Fruit fly (Drosophila melanogaster) whole organism, prepupa: ENCODE results near the gene CG10336.

Experiments used
- Blimp-1 ChIP-seq: fragments of 200-800 bp; sonication (Bioruptor generic); optimal IDR thresholded peaks from 3 replicates; lab custom pipeline; 2017; ENCODE audit warnings: missing biosample characterization, missing genetic modification characterization, mild to moderate bottlenecking, moderate library complexity, missing genetic modification reagents
- CG11294 ChIP-seq: fragments of 200-800 bp; sonication (Bioruptor generic); IDR thresholded peaks from 2 replicates; pipeline ENCODE4 v1.3.6; 2022; ENCODE audit warnings: missing biosample characterization, missing genetic modification characterization
- CG11902 ChIP-seq: fragments of 200-800 bp; sonication (Bioruptor generic); optimal IDR thresholded peaks from 3 replicates; lab custom pipeline; 2016; ENCODE audit warnings: missing biosample characterization, missing genetic modification characterization
- CG15336 ChIP-seq: fragments of 200-800 bp; sonication (Bioruptor generic); IDR thresholded peaks from 2 replicates; pipeline ENCODE4 v1.3.6; 2022; ENCODE audit warnings: missing biosample characterization, missing genetic modification characterization
- CG16779 ChIP-seq: fragments of 200-800 bp; sonication (Bioruptor generic); optimal IDR thresholded peaks from 3 replicates; lab custom pipeline; 2017; ENCODE audit warnings: missing biosample characterization, mild to moderate bottlenecking, missing genetic modification characterization
- CG3032 ChIP-seq: fragments of 200-800 bp; optimal IDR thresholded peaks from 2 replicates; lab custom pipeline; 2019; ENCODE audit warnings: missing biosample characterization, mild to moderate bottlenecking, missing genetic modification characterization, moderate library complexity
- CG32006 ChIP-seq: fragments of 200-800 bp; sonication (Bioruptor generic); optimal IDR thresholded peaks from 3 replicates; lab custom pipeline; 2017; ENCODE audit warnings: missing biosample characterization, mild to moderate bottlenecking, missing genetic modification characterization
- CG34406 ChIP-seq: fragments of 200-800 bp; sonication (Bioruptor generic); optimal IDR thresholded peaks from 3 replicates; lab custom pipeline; 2016; ENCODE audit warnings: missing biosample characterization, missing genetic modification characterization
- CG3919 ChIP-seq: fragments of 200-800 bp; sonication (Bioruptor generic); optimal IDR thresholded peaks from 3 replicates; lab custom pipeline; 2016; ENCODE audit warnings: missing biosample characterization, missing genetic modification characterization
- CG4318 ChIP-seq: fragments of 200-800 bp; sonication (Bioruptor generic); optimal IDR thresholded peaks from 3 replicates; lab custom pipeline; 2017; ENCODE audit warnings: missing biosample characterization, mild to moderate bottlenecking, missing genetic modification characterization
- CG6163 ChIP-seq: fragments of 200-800 bp; sonication (Bioruptor generic); IDR thresholded peaks from 3 replicates; pipeline ENCODE4 v1.3.6; 2022; ENCODE audit warnings: missing biosample characterization, missing genetic modification characterization
- CG6276 ChIP-seq: fragments of 200-800 bp; sonication (Bioruptor generic); optimal IDR thresholded peaks from 2 replicates; lab custom pipeline; 2017; ENCODE audit warnings: missing biosample characterization, mild to moderate bottlenecking, missing genetic modification characterization
- CG6792 ChIP-seq: fragments of 200-800 bp; sonication (Bioruptor generic); optimal IDR thresholded peaks from 3 replicates; lab custom pipeline; 2016; ENCODE audit warnings: missing biosample characterization, missing genetic modification characterization
- CG6854 ChIP-seq: fragments of 200-800 bp; sonication (Bioruptor generic); optimal IDR thresholded peaks from 2 replicates; lab custom pipeline; 2017; ENCODE audit warnings: missing biosample characterization, mild to moderate bottlenecking, missing genetic modification characterization
- CG7368 ChIP-seq: fragments of 200-800 bp; sonication (Bioruptor generic); optimal IDR thresholded peaks from 3 replicates; lab custom pipeline; 2016; ENCODE audit warnings: missing biosample characterization, missing genetic modification characterization
- CG8119 ChIP-seq: fragments of 200-800 bp; sonication (Bioruptor generic); IDR thresholded peaks from 3 replicates; pipeline ENCODE4 v1.3.6; 2022; ENCODE audit warnings: missing biosample characterization, missing genetic modification characterization
- Eip78C ChIP-seq: fragments of 200-800 bp; sonication (Bioruptor generic); peaks from one replicate; lab custom pipeline; 2016; ENCODE audit warnings: missing biosample characterization, missing genetic modification characterization
- Eip93F ChIP-seq: fragments of 200-800 bp; sonication (Bioruptor generic); optimal IDR thresholded peaks from 2 replicates; lab custom pipeline; 2016; ENCODE audit warnings: missing biosample characterization, mild to moderate bottlenecking, missing genetic modification characterization
- Ets96B ChIP-seq: fragments of 200-800 bp; optimal IDR thresholded peaks from 2 replicates; lab custom pipeline; 2019; ENCODE audit warnings: missing biosample characterization, mild to moderate bottlenecking, missing genetic modification characterization, moderate library complexity
- Gug ChIP-seq: fragments of 200-800 bp; sonication (Bioruptor generic); IDR thresholded peaks from 2 replicates; pipeline ENCODE4 v1.3.6; 2022; ENCODE audit warnings: missing biosample characterization, missing genetic modification characterization
- Hr38 ChIP-seq: sonication (Bioruptor generic); optimal IDR thresholded peaks from 2 replicates; lab custom pipeline; 2016; ENCODE audit warnings: missing biosample characterization, missing genetic modification characterization
- Hr39 ChIP-seq: fragments of 200-800 bp; sonication (Bioruptor generic); optimal IDR thresholded peaks from 2 replicates; lab custom pipeline; 2016; ENCODE audit warnings: missing biosample characterization, missing genetic modification characterization
- Hr4 ChIP-seq: fragments of 200-800 bp; sonication (Bioruptor generic); optimal IDR thresholded peaks from 3 replicates; lab custom pipeline; 2016; ENCODE audit warnings: missing biosample characterization, missing genetic modification characterization
- Lpt ChIP-seq: fragments of 200-800 bp; sonication (Bioruptor generic); optimal IDR thresholded peaks from 3 replicates; lab custom pipeline; 2016; ENCODE audit warnings: missing biosample characterization, missing genetic modification characterization
- OdsH ChIP-seq: fragments of 200-800 bp; sonication (Bioruptor generic); optimal IDR thresholded peaks from 3 replicates; lab custom pipeline; 2016; ENCODE audit warnings: missing biosample characterization, missing genetic modification characterization
- Smox ChIP-seq: fragments of 200-800 bp; sonication (Bioruptor generic); optimal IDR thresholded peaks from 3 replicates; lab custom pipeline; 2016; ENCODE audit warnings: missing biosample characterization, missing genetic modification characterization
- Sox14 ChIP-seq: fragments of 200-800 bp; sonication (Bioruptor generic); optimal IDR thresholded peaks from 3 replicates; lab custom pipeline; 2016; ENCODE audit warnings: missing biosample characterization, missing genetic modification characterization
- achi ChIP-seq: fragments of 200-800 bp; sonication (Bioruptor generic); optimal IDR thresholded peaks from 3 replicates; lab custom pipeline; 2016; ENCODE audit warnings: missing biosample characterization, missing genetic modification characterization
- acj6 ChIP-seq: fragments of 200-800 bp; sonication (Bioruptor generic); optimal IDR thresholded peaks from 3 replicates; lab custom pipeline; 2016; ENCODE audit warnings: missing biosample characterization, missing genetic modification characterization
- dac ChIP-seq: fragments of 200-800 bp; sonication (Bioruptor generic); optimal IDR thresholded peaks from 2 replicates; lab custom pipeline; 2017; ENCODE audit warnings: missing biosample characterization, mild to moderate bottlenecking, missing genetic modification characterization
- dsx ChIP-seq: fragments of 200-800 bp; optimal IDR thresholded peaks from 3 replicates; lab custom pipeline; 2019; ENCODE audit warnings: missing biosample characterization, mild to moderate bottlenecking, missing genetic modification characterization, moderate library complexity; ENCODE audit not compliant: poor library complexity, severe bottlenecking
- eg ChIP-seq: fragments of 200-800 bp; sonication (Bioruptor generic); IDR thresholded peaks from 3 replicates; pipeline ENCODE4 v1.3.6; 2022; ENCODE audit warnings: missing biosample characterization, missing genetic modification characterization
- fd59A ChIP-seq: fragments of 200-800 bp; sonication (Bioruptor generic); optimal IDR thresholded peaks from 2 replicates; lab custom pipeline; 2017; ENCODE audit warnings: missing biosample characterization, mild to moderate bottlenecking, missing genetic modification characterization, missing genetic modification reagents
- fd85E ChIP-seq: fragments of 200-800 bp; sonication (Bioruptor generic); optimal IDR thresholded peaks from 3 replicates; lab custom pipeline; 2016; ENCODE audit warnings: missing biosample characterization, missing genetic modification characterization
- lz ChIP-seq: fragments of 200-800 bp; sonication (Bioruptor generic); optimal IDR thresholded peaks from 3 replicates; lab custom pipeline; 2016; ENCODE audit warnings: missing biosample characterization, missing genetic modification characterization
- pdm3 ChIP-seq: fragments of 200-800 bp; sonication (Bioruptor generic); optimal IDR thresholded peaks from 3 replicates; lab custom pipeline; 2016; ENCODE audit warnings: missing biosample characterization, missing genetic modification characterization
- salr ChIP-seq, 2 experiments: fragments of 200-800 bp; sonication (Bioruptor generic); optimal IDR thresholded peaks; 3 replicates each; lab custom pipeline; 2016 to 2018; ENCODE audit warnings: missing biosample characterization in 2 of 2, missing genetic modification characterization in 2 of 2, mild to moderate bottlenecking in 1 of 2
- spab ChIP-seq: fragments of 200-800 bp; sonication (Bioruptor generic); optimal IDR thresholded peaks from 2 replicates; lab custom pipeline; 2017; ENCODE audit warnings: missing biosample characterization, mild to moderate bottlenecking, missing genetic modification characterization, missing genetic modification reagents

The CG10336 gene

dm6 chr2L:18724842-18725241 lies 35.5 kb downstream of the CG10336 start:
- TF ChIP-seq CG11294 (peak; percentile 16; the same call in 1 of the 2 replicates), Sox14 (no peak), CG15336 (peak; percentile 74), CG11902 (GFP tag; lab: Kevin White, UChicago) (no peak), CG6163 (GFP tag; lab: Robert Waterston, UW) (peak; percentile 76), Blimp-1 (GFP tag; lab: Kevin White, UChicago) (no peak), Gug (GFP tag; lab: Robert Waterston, UW) (peak; percentile 61), Lpt (GFP tag; lab: Kevin White, UChicago) (no peak), lz (GFP tag; lab: Kevin White, UChicago) (no peak), dac (GFP tag; lab: Kevin White, UChicago) (peak; percentile 59), CG6854 (no peak), OdsH (peak; percentile 17), achi (GFP tag; lab: Kevin White, UChicago) (peak; percentile 34), acj6 (GFP tag; lab: Kevin White, UChicago) (peak; percentile 0), Hr4 (GFP tag; lab: Kevin White, UChicago) (peak; percentile 87), eg (GFP tag; lab: Robert Waterston, UW) (peak; percentile 75; the same call in 2 of the 3 replicates), pdm3 (GFP tag; lab: Kevin White, UChicago) (peak; percentile 20), salr (GFP tag; optimal IDR thresholded peaks at IDR 0.05; lab: Kevin White, UChicago) (peak in 1 of 2 experiments; percentile 22), Hr39 (GFP tag; lab: Kevin White, UChicago) (no peak), CG8119 (GFP tag; lab: Robert Waterston, UW) (peak; percentile 74), CG34406 (no peak), Eip78C (peak; percentile 79), CG4318 (GFP tag; lab: Kevin White, UChicago) (peak; percentile 61), spab (GFP tag; lab: Kevin White, UChicago) (no peak), fd59A (GFP tag; lab: Kevin White, UChicago) (no peak), CG3919 (peak; percentile 22), dsx (GFP tag; lab: Kevin White, UChicago) (no peak), CG3032 (tag; lab: Kevin White, UChicago) (no peak), Ets96B (peak; percentile 10), CG6276 (GFP tag; lab: Kevin White, UChicago) (peak; percentile 50), Smox (GFP tag; lab: Kevin White, UChicago) (no peak), CG16779 (peak; percentile 19), CG32006 (GFP tag; lab: Kevin White, UChicago) (peak; percentile 70), CG7368 (no peak), CG6792 (no peak)
- TF ChIP-seq, all 60 proteins: peak for 20

dm6 chr2L:18727986-18728385 lies 38.7 kb downstream of the CG10336 start:
- TF ChIP-seq Hr4 (GFP tag; lab: Kevin White, UChicago) (peak; percentile 25), Eip93F (GFP tag; lab: Kevin White, UChicago) (no peak), Hr38 (GFP tag; lab: Kevin White, UChicago) (no peak)
- TF ChIP-seq, all 60 proteins: peak for 1

dm6 chr2L:18732291-18732690 lies 43.0 kb downstream of the CG10336 start, which contains the start of gene CG10348:
TSS of gene CG10348 (minus strand) at chr2L:18732524.
- no peak for TF ChIP-seq pdm3 (GFP tag; lab: Kevin White, UChicago)
- TF ChIP-seq CG16779 = no peak
- TF ChIP-seq fd85E (GFP tag; lab: Kevin White, UChicago) = no peak
